Worm (Caenorhabditis elegans) whole organism, L1 larva: Measurements from ENCODE around the gene C34E10.10.

ENCODE experiments used
- C04F5.9 ChIP-seq: sonication (generic microtip); optimal IDR thresholded peaks from 2 replicates; lab custom pipeline; 2016; ENCODE audit warnings: missing genetic modification characterization, missing compliant biosample characterization
- Y116A8C.19 ChIP-seq: sonication (generic microtip); optimal IDR thresholded peaks from 2 replicates; lab custom pipeline; 2016; ENCODE audit warnings: missing compliant biosample characterization, missing genetic modification characterization, borderline replicate concordance
- alr-1 ChIP-seq: fragments of 200-800 bp; sonication (Bioruptor generic); optimal IDR thresholded peaks from 2 replicates; lab custom pipeline; 2018; ENCODE audit warnings: borderline replicate concordance, mild to moderate bottlenecking, missing genetic modification characterization, missing compliant biosample characterization
- ama-1 ChIP-seq: fragments of 150-350 bp; optimal IDR thresholded peaks from 2 replicates; lab custom pipeline; 2014
- blmp-1 ChIP-seq: fragments of 150-350 bp; optimal IDR thresholded peaks from 2 replicates; lab custom pipeline; 2014; ENCODE audit warnings: missing biosample characterization, missing genetic modification characterization
- ceh-63 ChIP-seq: fragments of 200-800 bp; sonication (Bioruptor generic); optimal IDR thresholded peaks from 2 replicates; lab custom pipeline; 2018; ENCODE audit warnings: mild to moderate bottlenecking, missing genetic modification characterization, missing compliant biosample characterization
- ceh-82 ChIP-seq, 3 experiments: fragments of 150-350 bp in 1 of 3; sonication (generic microtip) in 2 of 3; optimal IDR thresholded peaks; 2 replicates each; lab custom pipeline; 2014 to 2017; ENCODE audit warnings: missing biosample characterization in 3 of 3, missing genetic modification characterization in 3 of 3
- ceh-88 ChIP-seq: fragments of 200-800 bp; sonication (Bioruptor generic); IDR thresholded peaks from 2 replicates; pipeline ENCODE4 v1.3.6; 2022; ENCODE audit warnings: missing genetic modification characterization, missing compliant biosample characterization
- dpl-1 ChIP-seq, 3 experiments: fragments of 150-350 bp in 2 of 3; sonication (generic microtip) in 1 of 3; optimal IDR thresholded peaks; 2 replicates each; lab custom pipeline; 2014 to 2017; ENCODE audit warnings: missing biosample characterization in 3 of 3, missing genetic modification characterization in 3 of 3, missing genetic modification reagents in 3 of 3
- dsc-1 ChIP-seq: sonication (generic microtip); optimal IDR thresholded peaks from 2 replicates; lab custom pipeline; 2016; ENCODE audit warnings: mild to moderate bottlenecking, missing genetic modification characterization, missing compliant biosample characterization
- efl-1 ChIP-seq, 4 experiments: fragments of 150-350 bp; optimal IDR thresholded peaks in 3 of 4; peaks in 1 of 4; 1 replicate in 1 of 4; 2 replicates in 3 of 4; lab custom pipeline; 2014; ENCODE audit warnings: missing biosample characterization in 2 of 4, missing genetic modification characterization in 2 of 4, missing genetic modification reagents in 2 of 4
- efl-3 ChIP-seq: fragments of 200-800 bp; sonication (Bioruptor generic); optimal IDR thresholded peaks from 2 replicates; lab custom pipeline; 2018; ENCODE audit warnings: mild to moderate bottlenecking, missing genetic modification characterization, missing compliant biosample characterization
- egl-13 ChIP-seq: sonication (generic microtip); optimal IDR thresholded peaks from 2 replicates; lab custom pipeline; 2016; ENCODE audit warnings: missing genotype, missing genetic modification reagents, missing genetic modification characterization, missing compliant biosample characterization
- elt-3 ChIP-seq, 6 experiments: fragments of 150-350 bp in 1 of 6; sonication (generic microtip); optimal IDR thresholded peaks; 2 replicates each; lab custom pipeline; 2017 to 2018; ENCODE audit warnings: missing biosample characterization in 6 of 6, missing genetic modification characterization in 6 of 6, inconsistent platforms in 1 of 6
- fkh-10 ChIP-seq: sonication (generic microtip); optimal IDR thresholded peaks from 2 replicates; lab custom pipeline; 2017; ENCODE audit warnings: missing biosample characterization, missing genetic modification reagents, missing genetic modification characterization
- fos-1 ChIP-seq: fragments of 150-350 bp; optimal IDR thresholded peaks from 2 replicates; lab custom pipeline; 2014; ENCODE audit warnings: missing biosample characterization, missing genetic modification characterization
- grh-1 ChIP-seq: fragments of 200-800 bp; sonication (Bioruptor generic); IDR thresholded peaks from 2 replicates; pipeline ENCODE4 v1.3.6; 2022; ENCODE audit warnings: missing genetic modification reagents, missing genetic modification characterization, missing compliant biosample characterization
- hlh-17 ChIP-seq: fragments of 200-800 bp; sonication (Bioruptor generic); optimal IDR thresholded peaks from 2 replicates; lab custom pipeline; 2018; ENCODE audit warnings: missing genetic modification characterization, mild to moderate bottlenecking, missing compliant biosample characterization, moderate library complexity, borderline replicate concordance
- hlh-4 ChIP-seq: sonication (generic microtip); optimal IDR thresholded peaks from 2 replicates; lab custom pipeline; 2016; ENCODE audit warnings: mild to moderate bottlenecking, missing genetic modification characterization, missing compliant biosample characterization
- hpl-2 ChIP-seq: fragments of 150-350 bp; optimal IDR thresholded peaks from 2 replicates; lab custom pipeline; 2014; ENCODE audit warnings: missing biosample characterization, missing genetic modification reagents, missing genetic modification characterization
- lin-13 ChIP-seq: fragments of 150-350 bp; optimal IDR thresholded peaks from 2 replicates; lab custom pipeline; 2014; ENCODE audit warnings: missing biosample characterization, missing genetic modification reagents, missing genetic modification characterization
- lin-14 ChIP-seq: fragments of 200-800 bp; sonication (Bioruptor generic); optimal IDR thresholded peaks from 2 replicates; lab custom pipeline; 2018; ENCODE audit warnings: mild to moderate bottlenecking, missing genetic modification characterization, moderate library complexity, missing compliant biosample characterization
- lin-39 ChIP-seq: fragments of 150-350 bp; optimal IDR thresholded peaks from 2 replicates; lab custom pipeline; 2014; ENCODE audit warnings: missing biosample characterization, missing genetic modification reagents, missing genetic modification characterization
- lir-3 ChIP-seq: sonication (generic microtip); optimal IDR thresholded peaks from 2 replicates; lab custom pipeline; 2016; ENCODE audit warnings: mild to moderate bottlenecking, missing genetic modification characterization, moderate library complexity, missing compliant biosample characterization; ENCODE audit not compliant: poor library complexity
- lsy-2 ChIP-seq, 2 experiments: fragments of 150-350 bp; optimal IDR thresholded peaks; 2 replicates each; lab custom pipeline; 2014; ENCODE audit warnings: missing biosample characterization in 2 of 2, missing genetic modification characterization in 2 of 2
- mab-9 ChIP-seq: fragments of 200-800 bp; sonication (Bioruptor generic); IDR thresholded peaks from 2 replicates; pipeline ENCODE4 v1.3.6; 2022; ENCODE audit warnings: missing genetic modification reagents, missing genetic modification characterization, missing compliant biosample characterization
- mef-2 ChIP-seq: fragments of 150-350 bp; optimal IDR thresholded peaks from 2 replicates; lab custom pipeline; 2014; ENCODE audit warnings: missing biosample characterization, missing genetic modification characterization
- nhr-19 ChIP-seq: fragments of 200-800 bp; sonication (Bioruptor generic); conservative IDR thresholded peaks from 2 replicates; pipeline ENCODE4 v1.3.6; 2022; ENCODE audit warnings: missing genetic modification characterization, missing compliant biosample characterization
- nhr-28 ChIP-seq: fragments of 150-350 bp; optimal IDR thresholded peaks from 2 replicates; lab custom pipeline; 2014; ENCODE audit warnings: missing biosample characterization, missing genetic modification characterization
- nhr-85 ChIP-seq: sonication (generic microtip); peaks from one replicate; lab custom pipeline; 2016; ENCODE audit warnings: missing genetic modification characterization, inconsistent platforms, missing compliant biosample characterization
- pqm-1 ChIP-seq: sonication (generic microtip); optimal IDR thresholded peaks from 3 replicates; lab custom pipeline; 2017; ENCODE audit warnings: missing biosample characterization, missing genetic modification characterization
- rnt-1 ChIP-seq: sonication (generic microtip); optimal IDR thresholded peaks from 2 replicates; lab custom pipeline; 2016; ENCODE audit warnings: mild to moderate bottlenecking, missing genetic modification characterization, moderate library complexity, missing compliant biosample characterization
- skn-1 ChIP-seq: fragments of 150-350 bp; optimal IDR thresholded peaks from 2 replicates; lab custom pipeline; 2014; ENCODE audit warnings: missing biosample characterization, missing genetic modification characterization
- snpc-4 ChIP-seq: fragments of 150-350 bp; optimal IDR thresholded peaks from 2 replicates; lab custom pipeline; 2014; ENCODE audit warnings: missing biosample characterization, missing genetic modification characterization
- snu-23 ChIP-seq: sonication (generic microtip); optimal IDR thresholded peaks from 2 replicates; lab custom pipeline; 2016; ENCODE audit warnings: missing genetic modification characterization, missing compliant biosample characterization
- sox-4 ChIP-seq: sonication (generic microtip); optimal IDR thresholded peaks from 2 replicates; lab custom pipeline; 2016; ENCODE audit warnings: missing genetic modification characterization, missing compliant biosample characterization
- swsn-7 ChIP-seq: sonication (generic microtip); optimal IDR thresholded peaks from 2 replicates; lab custom pipeline; 2016; ENCODE audit warnings: missing genetic modification characterization, missing compliant biosample characterization
- tlp-1 ChIP-seq: fragments of 150-350 bp; optimal IDR thresholded peaks from 2 replicates; lab custom pipeline; 2014; ENCODE audit warnings: missing biosample characterization, missing genetic modification characterization
- unc-30 ChIP-seq: sonication (generic microtip); optimal IDR thresholded peaks from 2 replicates; lab custom pipeline; 2017; ENCODE audit warnings: missing biosample characterization, missing genetic modification characterization
- unc-62 ChIP-seq: fragments of 150-350 bp; optimal IDR thresholded peaks from 2 replicates; lab custom pipeline; 2014; ENCODE audit warnings: missing biosample characterization, missing genetic modification reagents, missing genetic modification characterization
- zag-1 ChIP-seq: fragments of 150-350 bp; optimal IDR thresholded peaks from 2 replicates; lab custom pipeline; 2014; ENCODE audit warnings: missing biosample characterization, missing genetic modification characterization
- ztf-11 ChIP-seq, 2 experiments: sonication (generic microtip); optimal IDR thresholded peaks; 2 replicates each; lab custom pipeline; 2016 to 2017; ENCODE audit warnings: missing genetic modification characterization in 2 of 2, missing biosample characterization in 1 of 2, missing compliant biosample characterization in 1 of 2
- ztf-4 ChIP-seq: fragments of 150-350 bp; optimal IDR thresholded peaks from 2 replicates; lab custom pipeline; 2014; ENCODE audit warnings: missing biosample characterization, missing genetic modification characterization

The C34E10.10 gene

ce11 chrIII:5229511-5230250 is 2.0 kb upstream of the C34E10.10 start (continued):
- TF ChIP-seq skn-1 (tag; lab: Kevin White, UChicago) (no peak), elt-3 (tag; optimal IDR thresholded peaks at IDR 0.05; lab: Kevin White, UChicago) (no peak), hlh-4 (tag; lab: Kevin White, UChicago) (no peak), alr-1 (tag; lab: Kevin White, UChicago) (peak; percentile 94), hpl-2 (GFP tag; lab: Kevin White, UChicago) (no peak)
- TF ChIP-seq, all 84 proteins: peak for 4

DNA sequence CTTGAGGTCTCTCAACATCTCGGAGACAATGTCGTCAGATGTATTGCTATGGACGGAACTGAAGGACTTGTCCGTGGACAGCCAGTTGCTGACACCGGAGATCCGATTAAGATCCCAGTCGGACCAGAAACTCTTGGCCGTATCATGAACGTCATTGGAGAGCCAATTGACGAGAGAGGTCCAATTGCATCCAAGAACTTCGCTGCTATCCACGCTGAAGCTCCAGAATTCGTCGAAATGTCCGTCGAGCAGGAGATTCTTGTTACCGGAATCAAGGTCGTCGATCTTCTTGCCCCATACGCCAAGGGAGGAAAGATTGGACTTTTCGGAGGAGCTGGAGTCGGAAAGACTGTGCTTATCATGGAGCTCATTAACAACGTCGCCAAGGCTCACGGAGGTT is 1.2 kb upstream of the C34E10.10 start:
- TF ChIP-seq hlh-17 (GFP tag; lab: Kevin White, UChicago), result no peak
- no peak for TF ChIP-seq ceh-82 (tag; optimal IDR thresholded peaks at IDR 0.05; lab: Kevin White, UChicago)
- TF ChIP-seq pqm-1 (tag; lab: Kevin White, UChicago), result no peak
- TF ChIP-seq ama-1 (lab: Kevin White, UChicago), result peak; percentile 20
- no peak for TF ChIP-seq efl-1 (optimal IDR thresholded peaks at IDR 0.05; lab: Kevin White, UChicago)
- peak in 1 of 2 experiments; percentile 90 for TF ChIP-seq efl-1 (GFP tag; optimal IDR thresholded peaks at IDR 0.05 in 1 of 2; lab: Kevin White, UChicago)
- TF ChIP-seq alr-1 (tag; lab: Kevin White, UChicago), result no peak
- TF ChIP-seq mab-9 (GFP tag; lab: Robert Waterston, UW), result no peak
- TF ChIP-seq rnt-1 (tag; lab: Kevin White, UChicago), result no peak
- TF ChIP-seq nhr-28 (tag; lab: Kevin White, UChicago), result no peak
- TF ChIP-seq ztf-11 (tag; optimal IDR thresholded peaks at IDR 0.05; lab: Kevin White, UChicago), result no peak
- no peak for TF ChIP-seq zag-1 (tag; lab: Kevin White, UChicago)
- TF ChIP-seq sox-4 (tag; lab: Kevin White, UChicago), result no peak

DNA sequence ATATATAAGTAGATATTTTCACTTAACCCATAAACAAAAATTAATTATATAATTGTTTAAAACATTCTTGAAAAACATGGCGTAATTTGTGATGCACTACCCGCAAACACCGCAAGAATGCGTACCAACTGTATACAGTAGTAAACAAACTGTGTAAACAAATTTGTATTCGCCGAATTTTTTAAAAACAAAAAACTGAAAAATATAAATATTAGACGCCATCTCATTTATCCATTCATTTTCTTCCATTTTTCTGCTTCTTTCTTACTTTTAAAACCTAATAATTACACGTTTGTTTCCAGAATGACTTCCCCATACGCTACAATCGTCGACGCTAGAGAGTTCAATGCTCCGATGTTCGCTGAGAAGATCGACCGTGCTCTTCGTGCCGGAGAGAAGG is 2.4 kb downstream of the C34E10.10 start, which contains the start of gene nex-1:
Gene nex-1 (plus strand): TSS at position 301 of the 400 bp plus-strand sequence.
- peak in 1 of 2 experiments; percentile 7 for TF ChIP-seq lsy-2 (tag; optimal IDR thresholded peaks at IDR 0.05; lab: Kevin White, UChicago)
- TF ChIP-seq mab-9 (GFP tag; lab: Robert Waterston, UW), result no peak
- no peak for TF ChIP-seq nhr-19 (GFP tag; lab: Robert Waterston, UW)
- no peak for TF ChIP-seq efl-1 (optimal IDR thresholded peaks at IDR 0.05; lab: Kevin White, UChicago)
- no peak for TF ChIP-seq efl-1 (GFP tag; optimal IDR thresholded peaks at IDR 0.05 in 1 of 2; lab: Kevin White, UChicago)
- TF ChIP-seq nhr-85, result peak; percentile 50

ce11 chrIII:5224908-5225307 is 2.8 kb downstream of the C34E10.10 start:
- TF ChIP-seq swsn-7 (no peak), grh-1 (GFP tag; lab: Robert Waterston, UW) (no peak), mef-2 (tag; lab: Kevin White, UChicago) (no peak), ceh-63 (GFP tag; lab: Kevin White, UChicago) (no peak), tlp-1 (tag; lab: Kevin White, UChicago) (no peak), lin-14 (GFP tag; lab: Kevin White, UChicago) (peak; percentile 37), ztf-4 (tag; lab: Kevin White, UChicago) (no peak), C04F5.9 (tag; lab: Kevin White, UChicago) (no peak), lin-13 (GFP tag; lab: Kevin White, UChicago) (no peak), ceh-88 (GFP tag; lab: Robert Waterston, UW) (no peak), ama-1 (lab: Kevin White, UChicago) (no peak), skn-1 (tag; lab: Kevin White, UChicago) (peak; percentile 11), nhr-85 (no peak), efl-3 (no peak), ceh-82 (tag; optimal IDR thresholded peaks at IDR 0.05; lab: Kevin White, UChicago) (peak in 1 of 3 experiments; percentile 27), blmp-1 (tag; lab: Kevin White, UChicago) (peak; percentile 35), sox-4 (tag; lab: Kevin White, UChicago) (no peak), unc-30 (no peak), Y116A8C.19 (tag; lab: Kevin White, UChicago) (no peak), snu-23 (GFP tag; lab: Kevin White, UChicago) (peak; percentile 6), lin-39 (no peak), dpl-1 (GFP tag; optimal IDR thresholded peaks at IDR 0.05; lab: Kevin White, UChicago) (no peak), ztf-11 (tag; optimal IDR thresholded peaks at IDR 0.05; lab: Kevin White, UChicago) (no peak), dsc-1 (tag; lab: Kevin White, UChicago) (no peak), fkh-10 (no peak), fos-1 (tag; lab: Kevin White, UChicago) (peak; percentile 81), egl-13 (tag; lab: Kevin White, UChicago) (no peak), unc-62 (no peak), lir-3 (tag; lab: Kevin White, UChicago) (no peak), snpc-4 (tag; lab: Kevin White, UChicago) (no peak)
